Worm (Caenorhabditis elegans) whole organism, late embryonic: ENCODE measurements around the gene C16C10.2.

ENCODE experiments used
- F13H6.1 ChIP-seq: sonication (generic microtip); optimal IDR thresholded peaks from 2 replicates; lab custom pipeline; 2016; ENCODE audit warnings: missing genetic modification characterization, missing compliant biosample characterization
- ama-1 ChIP-seq: fragments of 150-350 bp; optimal IDR thresholded peaks from 2 replicates; lab custom pipeline; 2014
- ceh-45 ChIP-seq: fragments of 200-800 bp; sonication (Bioruptor generic); IDR thresholded peaks from 2 replicates; pipeline ENCODE4 v1.3.6; 2022; ENCODE audit warnings: missing genetic modification reagents, missing genetic modification characterization, missing compliant biosample characterization
- ceh-6 ChIP-seq: fragments of 200-800 bp; sonication (Bioruptor generic); optimal IDR thresholded peaks from 2 replicates; lab custom pipeline; 2018; ENCODE audit warnings: mild to moderate bottlenecking, missing genetic modification characterization, missing compliant biosample characterization
- ceh-9 ChIP-seq: sonication (generic microtip); optimal IDR thresholded peaks from 2 replicates; lab custom pipeline; 2016; ENCODE audit warnings: mild to moderate bottlenecking, missing genetic modification characterization, inconsistent platforms, missing compliant biosample characterization
- dmd-4 ChIP-seq: sonication (generic microtip); optimal IDR thresholded peaks from 2 replicates; lab custom pipeline; 2016; ENCODE audit warnings: borderline replicate concordance, missing genetic modification characterization, missing compliant biosample characterization
- elt-2 ChIP-seq: sonication (generic microtip); optimal IDR thresholded peaks from 2 replicates; lab custom pipeline; 2016; ENCODE audit warnings: missing genetic modification reagents, missing genetic modification characterization, missing compliant biosample characterization
- elt-4 ChIP-seq: sonication (generic microtip); optimal IDR thresholded peaks from 2 replicates; lab custom pipeline; 2016; ENCODE audit warnings: missing genetic modification characterization, missing compliant biosample characterization
- nhr-11 ChIP-seq: fragments of 150-350 bp; optimal IDR thresholded peaks from 2 replicates; lab custom pipeline; 2014; ENCODE audit warnings: missing biosample characterization, missing genetic modification characterization
- pag-3 ChIP-seq: sonication (generic microtip); optimal IDR thresholded peaks from 2 replicates; lab custom pipeline; 2016; ENCODE audit warnings: missing compliant biosample characterization, missing genetic modification characterization, borderline replicate concordance
- pax-1 ChIP-seq: fragments of 150-350 bp; optimal IDR thresholded peaks from 2 replicates; lab custom pipeline; 2014; ENCODE audit warnings: missing biosample characterization, missing genetic modification characterization
- pha-4 ChIP-seq: fragments of 150-350 bp; optimal IDR thresholded peaks from 2 replicates; lab custom pipeline; 2018; ENCODE audit warnings: missing biosample characterization, missing genetic modification reagents, missing genetic modification characterization
- ref-2 ChIP-seq: sonication (generic microtip); optimal IDR thresholded peaks from 2 replicates; lab custom pipeline; 2016; ENCODE audit warnings: missing genetic modification characterization, missing compliant biosample characterization
- rnt-1 ChIP-seq: sonication (generic microtip); optimal IDR thresholded peaks from 2 replicates; lab custom pipeline; 2016; ENCODE audit warnings: missing genetic modification characterization, missing compliant biosample characterization

ce11 chrIII:4205751-4206327 lies 27.4 kb upstream of the C16C10.2 start, which contains the start of gene R74.8:
- TF ChIP-seq elt-2 (tag; lab: Kevin White, UChicago): no peak
- TF ChIP-seq pag-3 (tag; lab: Kevin White, UChicago): no peak
- no peak for TF ChIP-seq dmd-4
- TF ChIP-seq ceh-45 (GFP tag; lab: Robert Waterston, UW): no peak
- no peak for TF ChIP-seq nhr-11 (tag; lab: Kevin White, UChicago)
- no peak for TF ChIP-seq ama-1 (lab: Kevin White, UChicago)
- TF ChIP-seq F13H6.1 (tag; lab: Kevin White, UChicago): no peak
- TF ChIP-seq elt-4: no peak
- TF ChIP-seq ceh-6 (GFP tag; lab: Kevin White, UChicago): no peak
- TF ChIP-seq pha-4 (tag; lab: Kevin White, UChicago): no peak
- TF ChIP-seq ref-2 (tag; lab: Kevin White, UChicago): no peak
- no peak for TF ChIP-seq ceh-9 (tag; lab: Kevin White, UChicago)
- no peak for TF ChIP-seq rnt-1 (tag; lab: Kevin White, UChicago)
- TF ChIP-seq pax-1 (tag; lab: Kevin White, UChicago): no peak
